Worm (Caenorhabditis elegans): ENCODE results near the gene idhb-1.

idhb-1 gene

DNA sequence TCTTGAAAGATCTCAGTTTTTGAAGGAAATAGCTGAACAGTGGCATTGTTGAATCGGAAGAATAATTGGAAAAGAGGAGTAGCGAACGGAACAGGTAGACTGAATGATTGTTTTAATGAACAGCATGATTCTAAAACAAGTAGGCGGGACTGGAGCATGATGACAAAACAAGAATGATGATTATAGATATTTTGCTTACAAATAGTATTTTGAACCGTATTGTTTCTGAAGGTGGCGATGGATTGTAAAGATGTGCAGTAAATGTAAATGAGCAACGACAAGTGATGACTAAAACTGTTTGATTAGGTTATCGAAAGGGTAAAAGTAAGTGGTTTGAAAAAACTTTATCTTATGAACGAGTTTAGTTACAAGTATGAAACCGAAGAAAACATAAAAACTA lies 39.6 kb downstream of the idhb-1 start, which contains the start of gene F28H6.8:
TSS of gene F28H6.8 (minus strand) at position 101 of the 400 bp plus-strand sequence.
- TF ChIP-seq unc-3 (GFP tag; conservative IDR thresholded peaks at IDR 0.05), result no peak
- TF ChIP-seq unc-3 (tag; optimal IDR thresholded peaks at IDR 0.05), result no peak
- no peak for TF ChIP-seq mec-3 (tag; optimal IDR thresholded peaks at IDR 0.05; ENCODE audit: borderline replicate concordance)
- TF ChIP-seq ceh-14 (tag; optimal IDR thresholded peaks at IDR 0.05), result no peak
- TF ChIP-seq fax-1 (tag; optimal IDR thresholded peaks at IDR 0.05), result no peak
- TF ChIP-seq unc-42 (tag; optimal IDR thresholded peaks at IDR 0.05), result no peak
- no peak for TF ChIP-seq ceh-31 (tag; optimal IDR thresholded peaks at IDR 0.05)
- no peak for TF ChIP-seq npax-4 (tag; optimal IDR thresholded peaks at IDR 0.05)
- no peak for TF ChIP-seq lin-11 (tag; optimal IDR thresholded peaks at IDR 0.05)
- no peak for TF ChIP-seq nhr-232 (tag; optimal IDR thresholded peaks at IDR 0.05)
- no peak for TF ChIP-seq ref-2 (tag; optimal IDR thresholded peaks at IDR 0.05)
- no peak for TF ChIP-seq pha-4 (tag; optimal IDR thresholded peaks at IDR 0.05)
- TF ChIP-seq T23F11.4 (GFP tag; optimal IDR thresholded peaks at IDR 0.05), result no peak
- no peak for TF ChIP-seq sox-4 (tag; optimal IDR thresholded peaks at IDR 0.05)
- no peak for TF ChIP-seq hlh-8 (tag; optimal IDR thresholded peaks at IDR 0.05)
- TF ChIP-seq hlh-30 (tag; optimal IDR thresholded peaks at IDR 0.05; ENCODE audit: insufficient read depth), result no peak
- TF ChIP-seq tbx-2 (tag; optimal IDR thresholded peaks at IDR 0.05), result no peak
- TF ChIP-seq hlh-15 (tag; optimal IDR thresholded peaks at IDR 0.05), result no peak
- no peak for TF ChIP-seq madf-2 (tag; optimal IDR thresholded peaks at IDR 0.05)
- no peak for TF ChIP-seq ceh-9 (tag; optimal IDR thresholded peaks at IDR 0.05)
- no peak for TF ChIP-seq ceh-30 (tag; optimal IDR thresholded peaks at IDR 0.05)

ce11 chrX:14132677-14133076 lies 41.2 kb downstream of the idhb-1 start:
- TF ChIP-seq ceh-31 (tag; optimal IDR thresholded peaks at IDR 0.05) (no peak), ceh-2 (tag; optimal IDR thresholded peaks at IDR 0.05) (no peak), gmeb-2 (tag; optimal IDR thresholded peaks at IDR 0.05) (no peak), hlh-15 (tag; optimal IDR thresholded peaks at IDR 0.05) (no peak), pqm-1 (tag; optimal IDR thresholded peaks at IDR 0.05) (no peak)

DNA sequence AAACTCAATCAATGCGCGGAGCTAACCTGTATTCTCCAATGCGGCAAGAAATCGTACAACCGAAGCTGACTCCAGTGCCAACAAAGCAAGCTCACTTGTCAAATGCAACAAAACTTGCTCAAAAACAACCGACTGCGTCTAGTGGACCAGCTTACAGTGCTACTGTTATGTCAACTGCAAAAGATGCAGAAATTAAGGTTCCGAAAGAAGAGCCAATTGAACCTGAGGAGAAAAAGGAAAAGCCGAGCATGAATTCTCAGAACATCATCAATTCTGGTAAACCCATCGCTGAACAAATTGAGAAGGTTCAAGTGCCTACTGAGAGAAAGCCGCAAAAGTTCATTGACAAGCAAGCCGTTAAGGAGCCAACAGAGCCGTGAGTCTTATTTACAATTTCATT lies 42.4 kb downstream of the idhb-1 start:
- TF ChIP-seq pha-4 (tag; optimal IDR thresholded peaks at IDR 0.05) (no peak), zip-5 (tag; optimal IDR thresholded peaks at IDR 0.05) (no peak), ceh-18 (tag; optimal IDR thresholded peaks at IDR 0.05) (no peak), ets-4 (tag; optimal IDR thresholded peaks at IDR 0.05) (no peak), unc-42 (tag; optimal IDR thresholded peaks at IDR 0.05) (no peak), lin-11 (tag; optimal IDR thresholded peaks at IDR 0.05) (no peak), unc-86 (tag; optimal IDR thresholded peaks at IDR 0.05) (no peak), ceh-34 (tag; optimal IDR thresholded peaks at IDR 0.05) (no peak), lim-6 (tag; optimal IDR thresholded peaks at IDR 0.05) (no peak), Y22D7AL.16 (tag; optimal IDR thresholded peaks at IDR 0.05) (no peak), rnt-1 (tag; optimal IDR thresholded peaks at IDR 0.05) (no peak), ceh-19 (GFP tag; optimal IDR thresholded peaks at IDR 0.05) (no peak), ceh-48 (tag; optimal IDR thresholded peaks at IDR 0.05) (no peak), ceh-14 (tag; optimal IDR thresholded peaks at IDR 0.05) (no peak), K02D7.2 (tag; optimal IDR thresholded peaks at IDR 0.05) (no peak), sdc-2 (tag; optimal IDR thresholded peaks at IDR 0.05) (no peak), ahr-1 (tag; optimal IDR thresholded peaks at IDR 0.05) (no peak), che-1 (tag; optimal IDR thresholded peaks at IDR 0.05) (no peak), ceh-2 (tag; optimal IDR thresholded peaks at IDR 0.05) (no peak), syd-9 (tag; optimal IDR thresholded peaks at IDR 0.05) (no peak)

DNA sequence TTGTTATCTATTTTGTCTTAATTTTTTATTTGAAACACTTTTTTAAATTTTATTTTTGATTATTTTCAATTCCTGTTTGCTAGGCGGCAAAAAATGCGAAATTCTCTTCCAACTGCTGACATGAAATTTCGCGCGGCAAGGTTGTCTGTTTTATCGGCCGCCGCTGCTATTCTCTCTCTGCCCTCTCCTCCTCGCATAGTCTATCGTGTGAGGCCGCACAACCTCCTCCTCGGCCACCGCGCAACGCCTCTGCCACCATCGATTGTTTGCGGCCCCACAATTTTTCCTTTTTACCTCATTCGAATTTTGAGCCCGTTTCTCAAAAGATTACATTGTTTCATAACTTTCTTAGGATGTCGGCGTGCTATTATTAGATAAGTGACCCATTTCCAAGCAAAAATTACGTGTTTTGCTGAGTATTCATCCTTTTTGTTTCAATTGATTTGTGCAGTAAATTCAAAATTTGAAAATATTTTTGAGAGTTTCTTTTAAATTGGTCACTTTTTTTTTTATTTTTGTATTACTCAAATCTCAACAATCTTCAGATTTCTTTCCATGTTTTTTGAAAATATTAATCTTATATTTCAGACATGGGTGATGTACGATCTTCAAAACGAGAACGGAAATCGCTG lies 46.5 kb downstream of the idhb-1 start, which contains the start of gene F28H6.4:
TSS of gene F28H6.4 (plus strand) at position 582 of the 632 bp plus-strand sequence.
- peak; percentile 69 for TF ChIP-seq ceh-31 (tag; optimal IDR thresholded peaks at IDR 0.05)
- TF ChIP-seq ceh-2 (tag; optimal IDR thresholded peaks at IDR 0.05), result peak; percentile 14
- no peak for TF ChIP-seq ceh-34 (tag; optimal IDR thresholded peaks at IDR 0.05)
- peak; percentile 35 for TF ChIP-seq tbx-2 (tag; optimal IDR thresholded peaks at IDR 0.05)
- TF ChIP-seq ets-4 (tag; optimal IDR thresholded peaks at IDR 0.05), result peak; percentile 28
- TF ChIP-seq ceh-6 (GFP tag; optimal IDR thresholded peaks at IDR 0.05), result no peak
- TF ChIP-seq ceh-18 (tag; optimal IDR thresholded peaks at IDR 0.05), result peak; percentile 5
- peak; percentile 45 for TF ChIP-seq ceh-48 (tag; optimal IDR thresholded peaks at IDR 0.05)
- peak; percentile 51 for TF ChIP-seq C08G9.2 (tag; optimal IDR thresholded peaks at IDR 0.05)
- peak; percentile 28 for TF ChIP-seq nfya-1 (tag; optimal IDR thresholded peaks at IDR 0.05)
- no peak for TF ChIP-seq eyg-1 (tag; optimal IDR thresholded peaks at IDR 0.05)

Data from whole organism, late embryonic.